Worm (Caenorhabditis elegans) whole organism, mixed stage, embryonic: ENCODE measurements around the gene C17H12.12.

Source experiments
- blmp-1 ChIP-seq: fragments of 150-350 bp; optimal IDR thresholded peaks from 2 replicates; lab custom pipeline; 2014; ENCODE audit warnings: missing biosample characterization, missing genetic modification characterization
- ceh-83 ChIP-seq: fragments of 200-800 bp; sonication (Bioruptor generic); optimal IDR thresholded peaks from 2 replicates; lab custom pipeline; 2018; ENCODE audit warnings: mild to moderate bottlenecking, missing genetic modification characterization, missing compliant biosample characterization
- elt-1 ChIP-seq: sonication (generic microtip); optimal IDR thresholded peaks from 2 replicates; lab custom pipeline; 2017; ENCODE audit warnings: missing genetic modification characterization, mild to moderate bottlenecking, missing compliant biosample characterization, antibody characterized with exemption, moderate library complexity, borderline replicate concordance; ENCODE audit not compliant: insufficient read depth
- elt-3 ChIP-seq: fragments of 150-350 bp; optimal IDR thresholded peaks from 2 replicates; lab custom pipeline; 2014; ENCODE audit warnings: missing biosample characterization, missing genetic modification characterization
- lin-13 ChIP-seq: fragments of 150-350 bp; optimal IDR thresholded peaks from 2 replicates; lab custom pipeline; 2014; ENCODE audit warnings: missing biosample characterization, missing genetic modification characterization
- mep-1 ChIP-seq: fragments of 150-350 bp; optimal IDR thresholded peaks from 2 replicates; lab custom pipeline; 2017; ENCODE audit warnings: missing biosample characterization, missing genetic modification reagents, missing genetic modification characterization, inconsistent platforms
- mls-2 ChIP-seq: sonication (generic microtip); optimal IDR thresholded peaks from 2 replicates; lab custom pipeline; 2016; ENCODE audit warnings: mild to moderate bottlenecking, missing genetic modification characterization, moderate library complexity, missing compliant biosample characterization
- nhr-12 ChIP-seq: fragments of 150-350 bp; optimal IDR thresholded peaks from 2 replicates; lab custom pipeline; 2014; ENCODE audit warnings: missing biosample characterization, missing genetic modification characterization
- nhr-2 ChIP-seq: fragments of 150-350 bp; optimal IDR thresholded peaks from 2 replicates; lab custom pipeline; 2014; ENCODE audit warnings: missing biosample characterization, missing genetic modification characterization
- nhr-76 ChIP-seq: sonication (generic microtip); optimal IDR thresholded peaks from 2 replicates; lab custom pipeline; 2017; ENCODE audit warnings: missing biosample characterization, missing genetic modification characterization
- snpc-4 ChIP-seq: fragments of 150-350 bp; optimal IDR thresholded peaks from 2 replicates; lab custom pipeline; 2014; ENCODE audit warnings: missing biosample characterization, missing genetic modification characterization
- ztf-11 ChIP-seq: fragments of 150-350 bp; optimal IDR thresholded peaks from 2 replicates; lab custom pipeline; 2014; ENCODE audit warnings: missing biosample characterization, missing genetic modification characterization

DNA sequence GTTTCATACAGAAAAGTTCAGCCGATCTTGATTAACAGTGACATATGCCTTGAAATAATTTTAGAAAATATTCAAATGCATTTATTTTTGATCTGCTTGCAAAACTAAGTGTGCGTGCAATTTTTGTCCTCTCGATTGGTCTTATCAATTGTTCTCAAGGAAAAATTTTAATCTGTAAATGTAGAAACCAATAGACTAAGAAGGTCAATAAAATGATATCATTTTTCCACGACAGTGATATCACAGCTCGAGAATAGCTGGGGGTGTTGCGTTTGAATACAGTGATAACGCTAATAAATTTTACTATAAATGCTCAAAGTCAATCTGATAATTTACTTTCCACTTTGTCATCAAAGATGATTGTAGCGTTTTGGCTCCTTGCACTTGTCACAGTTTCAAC is 22.6 kb downstream of the C17H12.12 start, which contains the start of gene C17H12.8:
- TF ChIP-seq nhr-76 (tag; lab: Kevin White, UChicago) = no peak
- TF ChIP-seq elt-1 = no peak
- TF ChIP-seq nhr-2 (tag; lab: Kevin White, UChicago) = no peak
- TF ChIP-seq nhr-12 (tag; lab: Kevin White, UChicago) = no peak
- TF ChIP-seq mls-2 = no peak
- no peak for TF ChIP-seq ceh-83 (GFP tag; lab: Kevin White, UChicago)
- TF ChIP-seq elt-3 (tag; lab: Kevin White, UChicago) = no peak
- TF ChIP-seq ztf-11 (tag; lab: Kevin White, UChicago) = no peak
- TF ChIP-seq lin-13 (tag; lab: Kevin White, UChicago) = no peak
- TF ChIP-seq blmp-1 (tag; lab: Kevin White, UChicago) = no peak
- no peak for TF ChIP-seq mep-1 (tag; lab: Kevin White, UChicago)
- no peak for TF ChIP-seq snpc-4 (tag; lab: Kevin White, UChicago)
